Fruit fly (Drosophila melanogaster) whole organism, prepupa: ENCODE data around the gene Iyd.
A peak's percentile ranks its signal among the peaks of the same experiment; 100 is the strongest.

Experiments
- CG10669 ChIP-seq: fragments of 200-800 bp; sonication (Bioruptor generic); optimal IDR thresholded peaks from 3 replicates; lab custom pipeline; 2018; ENCODE audit warnings: missing biosample characterization, mild to moderate bottlenecking, missing genetic modification characterization, moderate library complexity
- CG11762 ChIP-seq: fragments of 200-800 bp; sonication (Bioruptor generic); optimal IDR thresholded peaks from 3 replicates; lab custom pipeline; 2016; ENCODE audit warnings: missing biosample characterization, missing genetic modification characterization; ENCODE audit not compliant: insufficient read depth
- CG15336 ChIP-seq: fragments of 200-800 bp; sonication (Bioruptor generic); IDR thresholded peaks from 2 replicates; pipeline ENCODE4 v1.3.6; 2022; ENCODE audit warnings: missing biosample characterization, missing genetic modification characterization
- CG1621 ChIP-seq: fragments of 200-800 bp; sonication (Bioruptor generic); optimal IDR thresholded peaks from 3 replicates; lab custom pipeline; 2018; ENCODE audit warnings: missing biosample characterization, mild to moderate bottlenecking, missing genetic modification characterization
- CG3032 ChIP-seq: fragments of 200-800 bp; optimal IDR thresholded peaks from 2 replicates; lab custom pipeline; 2019; ENCODE audit warnings: missing biosample characterization, mild to moderate bottlenecking, missing genetic modification characterization, moderate library complexity
- CG31627 ChIP-seq: fragments of 200-800 bp; sonication (Bioruptor generic); optimal IDR thresholded peaks from 3 replicates; lab custom pipeline; 2016; ENCODE audit warnings: missing biosample characterization, missing genetic modification characterization
- CG32006 ChIP-seq: fragments of 200-800 bp; sonication (Bioruptor generic); optimal IDR thresholded peaks from 3 replicates; lab custom pipeline; 2017; ENCODE audit warnings: missing biosample characterization, mild to moderate bottlenecking, missing genetic modification characterization
- CG34406 ChIP-seq: fragments of 200-800 bp; sonication (Bioruptor generic); optimal IDR thresholded peaks from 3 replicates; lab custom pipeline; 2016; ENCODE audit warnings: missing biosample characterization, missing genetic modification characterization
- CG4318 ChIP-seq: fragments of 200-800 bp; sonication (Bioruptor generic); optimal IDR thresholded peaks from 3 replicates; lab custom pipeline; 2017; ENCODE audit warnings: missing biosample characterization, mild to moderate bottlenecking, missing genetic modification characterization
- CG6163 ChIP-seq: fragments of 200-800 bp; sonication (Bioruptor generic); IDR thresholded peaks from 3 replicates; pipeline ENCODE4 v1.3.6; 2022; ENCODE audit warnings: missing biosample characterization, missing genetic modification characterization
- CG6276 ChIP-seq: fragments of 200-800 bp; sonication (Bioruptor generic); optimal IDR thresholded peaks from 2 replicates; lab custom pipeline; 2017; ENCODE audit warnings: missing biosample characterization, mild to moderate bottlenecking, missing genetic modification characterization
- CG6792 ChIP-seq: fragments of 200-800 bp; sonication (Bioruptor generic); optimal IDR thresholded peaks from 3 replicates; lab custom pipeline; 2016; ENCODE audit warnings: missing biosample characterization, missing genetic modification characterization
- CG6808 ChIP-seq: fragments of 200-800 bp; sonication (Bioruptor generic); optimal IDR thresholded peaks from 3 replicates; lab custom pipeline; 2017; ENCODE audit warnings: missing biosample characterization, missing genetic modification characterization, mild to moderate bottlenecking, moderate library complexity, missing genetic modification reagents
- CG6854 ChIP-seq: fragments of 200-800 bp; sonication (Bioruptor generic); optimal IDR thresholded peaks from 2 replicates; lab custom pipeline; 2017; ENCODE audit warnings: missing biosample characterization, mild to moderate bottlenecking, missing genetic modification characterization
- CG8119 ChIP-seq: fragments of 200-800 bp; sonication (Bioruptor generic); IDR thresholded peaks from 3 replicates; pipeline ENCODE4 v1.3.6; 2022; ENCODE audit warnings: missing biosample characterization, missing genetic modification characterization
- CG8319 ChIP-seq: fragments of 200-800 bp; sonication (Bioruptor generic); optimal IDR thresholded peaks from 3 replicates; lab custom pipeline; 2016; ENCODE audit warnings: missing biosample characterization, missing genetic modification characterization
- CG8632 ChIP-seq: fragments of 200-800 bp; sonication (Bioruptor generic); optimal IDR thresholded peaks from 3 replicates; lab custom pipeline; 2016; ENCODE audit warnings: missing biosample characterization, missing genetic modification characterization
- CG9139 ChIP-seq: fragments of 200-800 bp; sonication (Bioruptor generic); optimal IDR thresholded peaks from 3 replicates; lab custom pipeline; 2017; ENCODE audit warnings: missing biosample characterization, mild to moderate bottlenecking, missing genetic modification characterization
- Eip75B ChIP-seq: fragments of 200-800 bp; sonication (Bioruptor generic); optimal IDR thresholded peaks from 3 replicates; lab custom pipeline; 2016; ENCODE audit warnings: missing biosample characterization, missing genetic modification characterization
- Eip78C ChIP-seq: fragments of 200-800 bp; sonication (Bioruptor generic); peaks from one replicate; lab custom pipeline; 2016; ENCODE audit warnings: missing biosample characterization, missing genetic modification characterization
- Eip93F ChIP-seq: fragments of 200-800 bp; sonication (Bioruptor generic); optimal IDR thresholded peaks from 2 replicates; lab custom pipeline; 2016; ENCODE audit warnings: missing biosample characterization, mild to moderate bottlenecking, missing genetic modification characterization
- Ets21C ChIP-seq: fragments of 200-800 bp; sonication (Bioruptor generic); optimal IDR thresholded peaks from 3 replicates; lab custom pipeline; 2016; ENCODE audit warnings: missing biosample characterization, missing genetic modification characterization
- Ets96B ChIP-seq: fragments of 200-800 bp; optimal IDR thresholded peaks from 2 replicates; lab custom pipeline; 2019; ENCODE audit warnings: missing biosample characterization, mild to moderate bottlenecking, missing genetic modification characterization, moderate library complexity
- Gug ChIP-seq: fragments of 200-800 bp; sonication (Bioruptor generic); IDR thresholded peaks from 2 replicates; pipeline ENCODE4 v1.3.6; 2022; ENCODE audit warnings: missing biosample characterization, missing genetic modification characterization
- Hr39 ChIP-seq: fragments of 200-800 bp; sonication (Bioruptor generic); optimal IDR thresholded peaks from 2 replicates; lab custom pipeline; 2016; ENCODE audit warnings: missing biosample characterization, missing genetic modification characterization
- Hr4 ChIP-seq: fragments of 200-800 bp; sonication (Bioruptor generic); optimal IDR thresholded peaks from 3 replicates; lab custom pipeline; 2016; ENCODE audit warnings: missing biosample characterization, missing genetic modification characterization
- Met ChIP-seq: fragments of 200-800 bp; sonication (Bioruptor generic); optimal IDR thresholded peaks from 3 replicates; lab custom pipeline; 2016; ENCODE audit warnings: missing biosample characterization, missing genetic modification characterization
- OdsH ChIP-seq: fragments of 200-800 bp; sonication (Bioruptor generic); optimal IDR thresholded peaks from 3 replicates; lab custom pipeline; 2016; ENCODE audit warnings: missing biosample characterization, missing genetic modification characterization
- Smox ChIP-seq: fragments of 200-800 bp; sonication (Bioruptor generic); optimal IDR thresholded peaks from 3 replicates; lab custom pipeline; 2016; ENCODE audit warnings: missing biosample characterization, missing genetic modification characterization
- Sox102F ChIP-seq: fragments of 200-800 bp; sonication (Bioruptor generic); optimal IDR thresholded peaks from 2 replicates; lab custom pipeline; 2016; ENCODE audit warnings: missing biosample characterization, mild to moderate bottlenecking, missing genetic modification characterization
- Sox14 ChIP-seq: fragments of 200-800 bp; sonication (Bioruptor generic); optimal IDR thresholded peaks from 3 replicates; lab custom pipeline; 2016; ENCODE audit warnings: missing biosample characterization, missing genetic modification characterization
- Sox15 ChIP-seq: fragments of 200-800 bp; sonication (Bioruptor generic); optimal IDR thresholded peaks from 3 replicates; lab custom pipeline; 2016; ENCODE audit warnings: missing biosample characterization, missing genetic modification characterization
- acj6 ChIP-seq: fragments of 200-800 bp; sonication (Bioruptor generic); optimal IDR thresholded peaks from 3 replicates; lab custom pipeline; 2016; ENCODE audit warnings: missing biosample characterization, missing genetic modification characterization
- dac ChIP-seq: fragments of 200-800 bp; sonication (Bioruptor generic); optimal IDR thresholded peaks from 2 replicates; lab custom pipeline; 2017; ENCODE audit warnings: missing biosample characterization, mild to moderate bottlenecking, missing genetic modification characterization
- dsx ChIP-seq: fragments of 200-800 bp; optimal IDR thresholded peaks from 3 replicates; lab custom pipeline; 2019; ENCODE audit warnings: missing biosample characterization, mild to moderate bottlenecking, missing genetic modification characterization, moderate library complexity; ENCODE audit not compliant: poor library complexity, severe bottlenecking
- eg ChIP-seq: fragments of 200-800 bp; sonication (Bioruptor generic); IDR thresholded peaks from 3 replicates; pipeline ENCODE4 v1.3.6; 2022; ENCODE audit warnings: missing biosample characterization, missing genetic modification characterization
- fkh ChIP-seq: fragments of 200-800 bp; sonication (Bioruptor generic); optimal IDR thresholded peaks from 3 replicates; lab custom pipeline; 2017; ENCODE audit warnings: missing biosample characterization, mild to moderate bottlenecking, missing genetic modification characterization, moderate library complexity
- lz ChIP-seq: fragments of 200-800 bp; sonication (Bioruptor generic); optimal IDR thresholded peaks from 3 replicates; lab custom pipeline; 2016; ENCODE audit warnings: missing biosample characterization, missing genetic modification characterization
- net ChIP-seq: fragments of 200-800 bp; sonication (Bioruptor generic); optimal IDR thresholded peaks from 3 replicates; lab custom pipeline; 2016; ENCODE audit warnings: missing biosample characterization, missing genetic modification characterization
- spab ChIP-seq: fragments of 200-800 bp; sonication (Bioruptor generic); optimal IDR thresholded peaks from 2 replicates; lab custom pipeline; 2017; ENCODE audit warnings: missing biosample characterization, mild to moderate bottlenecking, missing genetic modification characterization, missing genetic modification reagents
- ss ChIP-seq, 2 experiments: fragments of 200-800 bp; sonication (Bioruptor generic); optimal IDR thresholded peaks; 2 replicates in 1 of 2; 3 replicates in 1 of 2; lab custom pipeline; 2017 to 2018; ENCODE audit warnings: mild to moderate bottlenecking in 2 of 2, missing biosample characterization in 2 of 2, missing genetic modification characterization in 2 of 2, moderate library complexity in 1 of 2
- svp ChIP-seq: fragments of 200-800 bp; sonication (Bioruptor generic); peaks from one replicate; lab custom pipeline; 2016; ENCODE audit warnings: missing biosample characterization, missing genetic modification characterization
- topi ChIP-seq: fragments of 200-800 bp; sonication (Bioruptor generic); optimal IDR thresholded peaks from 3 replicates; lab custom pipeline; 2016; ENCODE audit warnings: missing biosample characterization, missing genetic modification characterization
- vri ChIP-seq: fragments of 200-800 bp; sonication (Bioruptor generic); optimal IDR thresholded peaks from 3 replicates; lab custom pipeline; 2016; ENCODE audit warnings: missing biosample characterization, mild to moderate bottlenecking, missing genetic modification characterization

Iyd gene

dm6 chr3L:11124439-11124838 is 28.4 kb upstream of the Iyd start (continued):
- peak; percentile 15 for TF ChIP-seq Met
- TF ChIP-seq CG8119 (GFP tag; lab: Robert Waterston, UW), result no peak
- TF ChIP-seq dsx (GFP tag; lab: Kevin White, UChicago), result no peak
- TF ChIP-seq Smox, result no peak
- no peak for TF ChIP-seq Sox102F (GFP tag; lab: Kevin White, UChicago)
- no peak for TF ChIP-seq acj6 (GFP tag; lab: Kevin White, UChicago)

- peak; percentile 84 for TF ChIP-seq svp (GFP tag; lab: Kevin White, UChicago)
- 0 out of 2 replicates have a peak, but pooled peaks have one; percentile 8 for TF ChIP-seq CG15336 (GFP tag; lab: Robert Waterston, UW)
- TF ChIP-seq Eip78C (GFP tag; lab: Kevin White, UChicago), result no peak
- no peak for TF ChIP-seq Gug (GFP tag; lab: Robert Waterston, UW)
- no peak for TF ChIP-seq CG11762
- TF ChIP-seq spab (GFP tag; lab: Kevin White, UChicago), result no peak
- TF ChIP-seq Sox14 (GFP tag; lab: Kevin White, UChicago), result peak; percentile 88
- no peak for TF ChIP-seq CG32006 (GFP tag; lab: Kevin White, UChicago)
- TF ChIP-seq CG9139 (GFP tag; lab: Kevin White, UChicago), result no peak
- no peak for TF ChIP-seq CG3032
- no peak for TF ChIP-seq CG4318 (GFP tag; lab: Kevin White, UChicago)
- TF ChIP-seq CG6163 (GFP tag; lab: Robert Waterston, UW), result peak; percentile 39; the same call in 1 of the 3 replicates
- peak; percentile 16 to 20 for TF ChIP-seq ss (GFP tag; optimal IDR thresholded peaks at IDR 0.05; lab: Kevin White, UChicago)
- TF ChIP-seq CG34406 (GFP tag; lab: Kevin White, UChicago), result no peak
- TF ChIP-seq CG6276, result no peak
- no peak for TF ChIP-seq Met
- no peak for TF ChIP-seq CG8319 (GFP tag; lab: Kevin White, UChicago)
- TF ChIP-seq Eip93F (GFP tag; lab: Kevin White, UChicago), result no peak
- peak; percentile 16 for TF ChIP-seq CG6854
- TF ChIP-seq dsx (GFP tag; lab: Kevin White, UChicago), result no peak
- TF ChIP-seq Sox15 (GFP tag; lab: Kevin White, UChicago), result no peak
- TF ChIP-seq CG6792 (GFP tag; lab: Kevin White, UChicago), result no peak
- TF ChIP-seq vri (GFP tag; lab: Kevin White, UChicago), result no peak
These were observed 27.7 kb upstream of the Iyd start for dm6 chr3L:11123598-11124284.

dm6 chr3L:11123088-11123487 is 27.0 kb upstream of the Iyd start, which contains the start of the genes Ufd1 and NaPi-III:
Gene Ufd1 (minus strand): TSS chr3L:11123216.
Gene NaPi-III (plus strand): TSS chr3L:11123348.
- TF ChIP-seq CG6808 (GFP tag; lab: Kevin White, UChicago) (peak; percentile 3), CG4318 (GFP tag; lab: Kevin White, UChicago) (no peak), Eip78C (GFP tag; lab: Kevin White, UChicago) (peak; percentile 30), dac (GFP tag; lab: Kevin White, UChicago) (peak; percentile 36), Sox14 (GFP tag; lab: Kevin White, UChicago) (peak; percentile 78), CG34406 (GFP tag; lab: Kevin White, UChicago) (no peak), Eip75B (GFP tag; lab: Kevin White, UChicago) (peak; percentile 7), svp (GFP tag; lab: Kevin White, UChicago) (peak; percentile 57), CG10669 (GFP tag; lab: Kevin White, UChicago) (no peak), CG8632 (GFP tag; lab: Kevin White, UChicago) (no peak), Ets21C (no peak), CG15336 (GFP tag; lab: Robert Waterston, UW) (0 out of 2 replicates have a peak, but pooled peaks have one; percentile 40), Ets96B (no peak), CG6163 (GFP tag; lab: Robert Waterston, UW) (peak; percentile 64; the same call in 2 of the 3 replicates), OdsH (GFP tag; lab: Kevin White, UChicago) (peak; percentile 12), ss (GFP tag; optimal IDR thresholded peaks at IDR 0.05; lab: Kevin White, UChicago) (peak in 1 of 2 experiments; percentile 23), CG31627 (GFP tag; lab: Kevin White, UChicago) (peak; percentile 36), CG8319 (GFP tag; lab: Kevin White, UChicago) (no peak), CG6276 (no peak), dsx (GFP tag; lab: Kevin White, UChicago) (peak; percentile 58), Hr39 (GFP tag; lab: Kevin White, UChicago) (peak; percentile 2), lz (GFP tag; lab: Kevin White, UChicago) (peak; percentile 8), eg (GFP tag; lab: Robert Waterston, UW) (peak; percentile 70; the same call in 1 of the 3 replicates), Hr4 (GFP tag; lab: Kevin White, UChicago) (no peak), net (peak; percentile 26), topi (no peak), CG3032 (peak; percentile 41), CG8119 (GFP tag; lab: Robert Waterston, UW) (peak; percentile 60; the same call in 2 of the 3 replicates), CG32006 (GFP tag; lab: Kevin White, UChicago) (peak; percentile 27), fkh (peak; percentile 18), CG1621 (peak; percentile 65)
